Fruit fly (Drosophila melanogaster) whole organism, embryonic: ENCODE results near the gene CG6067.

Experiments used
- B-H1 ChIP-seq: fragments of 200-800 bp; sonication (Bioruptor generic); IDR thresholded peaks from 3 replicates; pipeline ENCODE4 v1.3.6; 2022; ENCODE audit warnings: missing biosample characterization, missing genetic modification characterization
- BEAF-32 ChIP-seq: fragments of 200-800 bp; sonication (Bioruptor generic); optimal IDR thresholded peaks from 3 replicates; lab custom pipeline; 2017; ENCODE audit warnings: missing biosample characterization, missing genetic modification characterization, mild to moderate bottlenecking, moderate library complexity, missing genetic modification reagents
- Blimp-1 ChIP-seq: fragments of 200-800 bp; sonication (Bioruptor generic); optimal IDR thresholded peaks from 3 replicates; lab custom pipeline; 2018; ENCODE audit warnings: missing biosample characterization, missing genetic modification characterization, mild to moderate bottlenecking, moderate library complexity, missing genetic modification reagents
- CG10147 ChIP-seq: fragments of 200-800 bp; sonication (Bioruptor generic); optimal IDR thresholded peaks from 2 replicates; lab custom pipeline; 2019; ENCODE audit warnings: missing biosample characterization, mild to moderate bottlenecking, missing genetic modification characterization, moderate library complexity
- CG10209 ChIP-seq: fragments of 200-800 bp; sonication (Bioruptor generic); optimal IDR thresholded peaks from 3 replicates; lab custom pipeline; 2017; ENCODE audit warnings: missing biosample characterization, mild to moderate bottlenecking, missing genetic modification characterization, missing genetic modification reagents
- CG10274 ChIP-seq: fragments of 200-800 bp; sonication (Bioruptor generic); optimal IDR thresholded peaks from 3 replicates; lab custom pipeline; 2017; ENCODE audit warnings: missing biosample characterization, mild to moderate bottlenecking, missing genetic modification characterization
- CG10366 ChIP-seq: fragments of 200-800 bp; sonication (Bioruptor generic); IDR thresholded peaks from 2 replicates; pipeline ENCODE4 v1.3.6; 2022; ENCODE audit warnings: missing biosample characterization, missing genetic modification characterization
- CG11085 ChIP-seq: fragments of 200-800 bp; sonication (Bioruptor generic); IDR thresholded peaks from 2 replicates; pipeline ENCODE4 v1.3.6; 2022; ENCODE audit warnings: missing biosample characterization, missing genetic modification characterization
- CG16815 ChIP-seq: fragments of 200-800 bp; sonication (Bioruptor generic); optimal IDR thresholded peaks from 3 replicates; lab custom pipeline; 2017; ENCODE audit warnings: missing biosample characterization, mild to moderate bottlenecking, missing genetic modification characterization
- CG17568 ChIP-seq: fragments of 200-800 bp; sonication (Bioruptor generic); optimal IDR thresholded peaks from 2 replicates; lab custom pipeline; 2018; ENCODE audit warnings: missing biosample characterization, mild to moderate bottlenecking, missing genetic modification characterization, moderate library complexity
- CG18262 ChIP-seq: fragments of 200-800 bp; optimal IDR thresholded peaks from 3 replicates; lab custom pipeline; 2019; ENCODE audit warnings: missing biosample characterization, mild to moderate bottlenecking, missing genetic modification characterization, moderate library complexity
- CG2712 ChIP-seq: fragments of 200-800 bp; optimal IDR thresholded peaks from 3 replicates; lab custom pipeline; 2019; ENCODE audit warnings: missing biosample characterization, mild to moderate bottlenecking, missing genetic modification characterization, moderate library complexity
- CG2875 ChIP-seq: fragments of 200-800 bp; sonication (Bioruptor generic); optimal IDR thresholded peaks from 2 replicates; lab custom pipeline; 2017; ENCODE audit warnings: missing biosample characterization, mild to moderate bottlenecking, missing genetic modification characterization, missing genetic modification reagents
- CG2889 ChIP-seq: fragments of 200-800 bp; sonication (Bioruptor generic); IDR thresholded peaks from 3 replicates; pipeline ENCODE4 v1.3.6; 2022; ENCODE audit warnings: missing biosample characterization, missing genetic modification characterization
- CG32767 ChIP-seq: fragments of 200-800 bp; sonication (Bioruptor generic); IDR thresholded peaks from 2 replicates; pipeline ENCODE4 v1.3.6; 2022; ENCODE audit warnings: missing biosample characterization, missing genetic modification characterization
- CG3847 ChIP-seq: fragments of 200-800 bp; sonication (Bioruptor generic); IDR thresholded peaks from 2 replicates; pipeline ENCODE4 v1.3.6; 2022; ENCODE audit warnings: missing biosample characterization, missing genetic modification characterization
- CG5245 ChIP-seq: fragments of 200-800 bp; sonication (Bioruptor generic); optimal IDR thresholded peaks from 3 replicates; lab custom pipeline; 2016; ENCODE audit warnings: missing biosample characterization, missing genetic modification characterization
- CG7963 ChIP-seq: fragments of 200-800 bp; sonication (Bioruptor generic); IDR thresholded peaks from 3 replicates; pipeline ENCODE4 v1.3.6; 2022; ENCODE audit warnings: missing biosample characterization, missing genetic modification characterization; ENCODE audit not compliant: partially characterized antibody
- CG8290 ChIP-seq, 3 experiments: fragments of 200-800 bp; sonication (Bioruptor generic); optimal IDR thresholded peaks; 2 replicates each; lab custom pipeline; 2016 to 2019; ENCODE audit warnings: missing biosample characterization in 3 of 3, missing genetic modification characterization in 3 of 3, mild to moderate bottlenecking in 2 of 3, moderate library complexity in 1 of 3
- CHES-1-like ChIP-seq: fragments of 200-800 bp; sonication (Bioruptor generic); optimal IDR thresholded peaks from 2 replicates; lab custom pipeline; 2016; ENCODE audit warnings: missing biosample characterization, missing genetic modification characterization
- Eip74EF ChIP-seq, 2 experiments: fragments of 200-800 bp in 1 of 2; fragments of >200 bp in 1 of 2; sonication (Bioruptor generic) in 1 of 2; optimal IDR thresholded peaks; 2 replicates each; lab custom pipeline; 2017 to 2019; ENCODE audit warnings: missing biosample characterization in 2 of 2, missing genetic modification characterization in 2 of 2, mild to moderate bottlenecking in 1 of 2, moderate library complexity in 1 of 2
- Elba2 ChIP-seq: fragments of 200-800 bp; sonication (Bioruptor generic); optimal IDR thresholded peaks from 3 replicates; lab custom pipeline; 2016; ENCODE audit warnings: missing biosample characterization, missing genetic modification characterization
- GATAe ChIP-seq: fragments of 200-800 bp; sonication (Bioruptor generic); conservative IDR thresholded peaks from 2 replicates; pipeline ENCODE4 v1.3.6; 2022; ENCODE audit warnings: missing biosample characterization, missing genetic modification characterization
- Med ChIP-seq: fragments of 200-800 bp; sonication (Bioruptor generic); peaks from one replicate; lab custom pipeline; 2016; ENCODE audit warnings: missing biosample characterization, missing genetic modification characterization, mild to moderate bottlenecking, inconsistent platforms, moderate library complexity
- Opbp ChIP-seq: fragments of 200-800 bp; sonication (Bioruptor generic); IDR thresholded peaks from 3 replicates; pipeline ENCODE4 v1.3.6; 2022; ENCODE audit warnings: missing biosample characterization, missing genetic modification characterization; ENCODE audit not compliant: partially characterized antibody
- Sox100B ChIP-seq: fragments of 200-800 bp; sonication (Bioruptor generic); optimal IDR thresholded peaks from 3 replicates; lab custom pipeline; 2018; ENCODE audit warnings: missing biosample characterization, mild to moderate bottlenecking, missing genetic modification characterization
- ap ChIP-seq: fragments of 200-800 bp; sonication (Bioruptor generic); IDR thresholded peaks from 2 replicates; pipeline ENCODE4 v1.3.6; 2022; ENCODE audit warnings: missing biosample characterization, missing genetic modification characterization
- bcd ChIP-seq: fragments of 200-800 bp; sonication (Bioruptor generic); optimal IDR thresholded peaks from 2 replicates; lab custom pipeline; 2017; ENCODE audit warnings: missing biosample characterization, mild to moderate bottlenecking, missing genetic modification characterization
- bsh ChIP-seq, 2 experiments: fragments of 200-800 bp; sonication (Bioruptor generic); optimal IDR thresholded peaks; 2 replicates each; lab custom pipeline; 2017 to 2018; ENCODE audit warnings: mild to moderate bottlenecking in 2 of 2, missing biosample characterization in 2 of 2, missing genetic modification characterization in 2 of 2, moderate library complexity in 1 of 2
- cad ChIP-seq: fragments of >200 bp; optimal IDR thresholded peaks from 2 replicates; lab custom pipeline; 2017; ENCODE audit warnings: missing biosample characterization, missing genetic modification characterization
- cg ChIP-seq: fragments of 200-800 bp; sonication (Bioruptor generic); optimal IDR thresholded peaks from 3 replicates; lab custom pipeline; 2019; ENCODE audit warnings: missing biosample characterization, mild to moderate bottlenecking, missing genetic modification characterization, moderate library complexity
- crc ChIP-seq: fragments of 200-800 bp; sonication (Bioruptor generic); optimal IDR thresholded peaks from 2 replicates; lab custom pipeline; 2016; ENCODE audit warnings: missing biosample characterization, missing genetic modification characterization
- dimm ChIP-seq: fragments of 200-800 bp; sonication (Bioruptor generic); IDR thresholded peaks from 2 replicates; pipeline ENCODE4 v1.3.6; 2022; ENCODE audit warnings: missing biosample characterization, missing genetic modification characterization
- dm ChIP-seq: fragments of 200-800 bp; sonication (Bioruptor generic); optimal IDR thresholded peaks from 3 replicates; lab custom pipeline; 2016; ENCODE audit warnings: missing biosample characterization, missing genetic modification characterization
- emc ChIP-seq: fragments of 200-800 bp; sonication (Bioruptor generic); optimal IDR thresholded peaks from 2 replicates; lab custom pipeline; 2016; ENCODE audit warnings: missing biosample characterization, missing genetic modification characterization
- gcm ChIP-seq: fragments of 200-800 bp; sonication (Bioruptor generic); optimal IDR thresholded peaks from 2 replicates; lab custom pipeline; 2019; ENCODE audit warnings: missing biosample characterization, mild to moderate bottlenecking, missing genetic modification characterization, moderate library complexity
- insv ChIP-seq, 2 experiments: fragments of 200-800 bp; sonication (Bioruptor generic); optimal IDR thresholded peaks; 3 replicates each; lab custom pipeline; 2016 to 2018; ENCODE audit warnings: missing biosample characterization in 2 of 2, missing genetic modification characterization in 2 of 2
- nerfin-1 ChIP-seq: fragments of 200-800 bp; sonication (Bioruptor generic); optimal IDR thresholded peaks from 3 replicates; lab custom pipeline; 2019; ENCODE audit warnings: missing biosample characterization, mild to moderate bottlenecking, missing genetic modification characterization, moderate library complexity
- otp ChIP-seq: fragments of 200-800 bp; sonication (Bioruptor generic); IDR thresholded peaks from 3 replicates; pipeline ENCODE4, ENCODE4 v1.3.6; 2022; ENCODE audit warnings: missing biosample characterization, missing genetic modification characterization
- pb ChIP-seq: fragments of 200-800 bp; sonication (Bioruptor generic); optimal IDR thresholded peaks from 3 replicates; lab custom pipeline; 2016; ENCODE audit warnings: missing biosample characterization, missing genetic modification characterization
- prd ChIP-seq, 3 experiments: fragments of >200 bp in 2 of 3; fragments of 200-800 bp in 1 of 3; sonication (Bioruptor generic) in 1 of 3; optimal IDR thresholded peaks in 2 of 3; IDR thresholded peaks in 1 of 3; 2 replicates in 2 of 3; 3 replicates in 1 of 3; pipeline versions ENCODE4 v1.3.6 to Lab custom; 2017 to 2022; ENCODE audit warnings: missing biosample characterization in 1 of 3, missing genetic modification characterization in 1 of 3
- pros ChIP-seq: fragments of 200-800 bp; sonication (Bioruptor generic); optimal IDR thresholded peaks from 3 replicates; lab custom pipeline; 2019; ENCODE audit warnings: missing biosample characterization, mild to moderate bottlenecking, missing genetic modification characterization, moderate library complexity
- pzg ChIP-seq: fragments of 200-800 bp; sonication (Bioruptor generic); optimal IDR thresholded peaks from 3 replicates; lab custom pipeline; 2018; ENCODE audit warnings: missing biosample characterization, mild to moderate bottlenecking, missing genetic modification characterization, moderate library complexity
- ranshi ChIP-seq: fragments of 200-800 bp; sonication (Bioruptor generic); IDR thresholded peaks from 2 replicates; pipeline ENCODE4 v1.3.6; 2022; ENCODE audit warnings: missing biosample characterization, missing genetic modification characterization
- stc ChIP-seq: fragments of 200-800 bp; sonication (Bioruptor generic); IDR thresholded peaks from 2 replicates; pipeline ENCODE4 v1.3.6; 2022; ENCODE audit warnings: missing biosample characterization, missing genetic modification characterization
- stwl ChIP-seq: fragments of 200-800 bp; sonication (Bioruptor generic); optimal IDR thresholded peaks from 3 replicates; lab custom pipeline; 2018; ENCODE audit warnings: missing biosample characterization, mild to moderate bottlenecking, missing genetic modification characterization, moderate library complexity
- twi ChIP-seq: fragments of 200-800 bp; optimal IDR thresholded peaks from 2 replicates; lab custom pipeline; 2019; ENCODE audit warnings: missing biosample characterization, mild to moderate bottlenecking, missing genetic modification characterization, moderate library complexity

The CG6067 gene

DNA sequence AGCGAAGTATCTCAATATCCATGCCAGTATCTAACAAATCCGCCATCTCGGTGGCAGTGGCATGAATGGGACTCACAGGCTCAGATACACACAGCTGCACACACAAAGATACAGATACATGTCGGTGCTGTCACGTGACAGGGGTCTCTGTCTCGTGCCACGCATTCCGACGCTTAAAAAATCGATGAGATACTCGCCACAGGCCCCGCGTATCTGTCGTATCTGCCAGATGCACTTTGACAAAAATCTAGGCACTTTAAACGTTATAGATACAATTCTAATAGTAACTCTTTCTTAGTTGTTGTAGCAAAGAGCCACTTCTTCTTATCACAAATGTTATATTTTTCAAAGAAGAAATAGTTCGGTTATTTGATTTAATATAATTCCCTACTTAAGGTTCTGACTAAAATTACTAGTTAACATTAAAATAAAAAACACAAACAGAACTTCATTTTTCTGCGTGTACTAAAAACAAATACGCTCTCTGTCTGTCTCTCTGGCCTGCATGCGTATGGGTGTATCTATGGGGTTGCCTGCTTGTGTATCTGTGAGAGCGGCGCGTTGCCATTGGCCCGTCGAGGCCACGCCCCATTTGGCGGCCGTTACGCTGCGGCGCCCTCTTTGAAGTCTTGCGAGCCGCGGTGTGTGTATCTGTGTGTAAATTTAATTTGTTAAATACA, 45.5 kb downstream of the CG6067 start, which contains the start of gene CG4766 (continued):
- TF ChIP-seq Eip74EF (GFP tag; optimal IDR thresholded peaks at IDR 0.05; lab: Kevin White, UChicago), result peak in 1 of 2 experiments; percentile 73
- TF ChIP-seq CG5245 (GFP tag; lab: Kevin White, UChicago), result peak; percentile 74
- TF ChIP-seq CG32767 (GFP tag; lab: Robert Waterston, UW), result peak; percentile 87
- peak; percentile 74 for TF ChIP-seq CG10147 (GFP tag; lab: Kevin White, UChicago)
- peak; percentile 84 for TF ChIP-seq Blimp-1
- no peak for TF ChIP-seq prd (optimal IDR thresholded peaks at IDR 0.05; lab: Kevin White, UChicago)
- TF ChIP-seq prd (GFP tag; IDR thresholded peaks at IDR 0.05; lab: Robert Waterston, UW), result peak; percentile 87
- TF ChIP-seq bsh (GFP tag; optimal IDR thresholded peaks at IDR 0.05; lab: Kevin White, UChicago), result peak; percentile 60 to 87
- peak; percentile 94 for TF ChIP-seq CG18262 (tag; lab: Kevin White, UChicago)
- peak; percentile 86 for TF ChIP-seq bcd
- peak; percentile 53 for TF ChIP-seq pb
- peak; percentile 76 for TF ChIP-seq stc (GFP tag; lab: Robert Waterston, UW)
- peak; percentile 89 for TF ChIP-seq Med
- TF ChIP-seq BEAF-32 (GFP tag; lab: Kevin White, UChicago), result peak; percentile 3
- TF ChIP-seq twi (tag; lab: Kevin White, UChicago), result peak; percentile 79
- peak; percentile 32; the same call in 1 of the 3 replicates for TF ChIP-seq B-H1 (GFP tag; lab: Robert Waterston, UW)
- peak; percentile 93 for TF ChIP-seq cg (GFP tag; lab: Kevin White, UChicago)
- peak; percentile 85 for TF ChIP-seq gcm
- TF ChIP-seq CG3847 (GFP tag; lab: Robert Waterston, UW), result peak; percentile 79
- TF ChIP-seq pros (GFP tag; lab: Kevin White, UChicago), result peak; percentile 30
- TF ChIP-seq CG10209 (GFP tag; lab: Kevin White, UChicago), result peak; percentile 87
- peak; percentile 68 for TF ChIP-seq dm (GFP tag; lab: Kevin White, UChicago)
- peak; percentile 95 for TF ChIP-seq CG2712 (tag; lab: Kevin White, UChicago)
- no peak for TF ChIP-seq emc
- TF ChIP-seq stwl (tag; lab: Kevin White, UChicago), result no peak
- TF ChIP-seq dimm (GFP tag; lab: Robert Waterston, UW), result peak; percentile 11; the same call in 1 of the 2 replicates
- peak; percentile 69 for TF ChIP-seq ap
- TF ChIP-seq Elba2 (GFP tag; lab: Kevin White, UChicago), result peak; percentile 28
- TF ChIP-seq CG11085 (GFP tag; lab: Robert Waterston, UW), result 0 out of 2 replicates have a peak, but pooled peaks have one; percentile 10
- peak; percentile 88 for TF ChIP-seq Sox100B (GFP tag; lab: Kevin White, UChicago)
- TF ChIP-seq CG10366 (GFP tag; lab: Robert Waterston, UW), result peak; percentile 75
- TF ChIP-seq ranshi (GFP tag; lab: Robert Waterston, UW), result peak; percentile 74
- TF ChIP-seq CG7963, result no peak
- peak; percentile 36 for TF ChIP-seq CG10274 (GFP tag; lab: Kevin White, UChicago)
- TF ChIP-seq GATAe (GFP tag; lab: Robert Waterston, UW), result no peak
- peak in 1 of 2 experiments; percentile 51 for TF ChIP-seq insv (GFP tag; optimal IDR thresholded peaks at IDR 0.05; lab: Kevin White, UChicago)
- TF ChIP-seq crc, result peak; percentile 81
- TF ChIP-seq CG16815, result peak; percentile 85
- no peak for TF ChIP-seq Opbp (GFP tag; lab: Robert Waterston, UW)
- peak; percentile 86 for TF ChIP-seq CHES-1-like (GFP tag; lab: Kevin White, UChicago)
- TF ChIP-seq otp, result peak; percentile 75
- peak; percentile 36 for TF ChIP-seq CG17568
- TF ChIP-seq nerfin-1, result peak; percentile 91
- no peak for TF ChIP-seq pzg
- TF ChIP-seq CG8290 (GFP tag; optimal IDR thresholded peaks at IDR 0.05; lab: Kevin White, UChicago), result peak; percentile 85
- peak; percentile 21 to 65 for TF ChIP-seq CG8290 (tag; optimal IDR thresholded peaks at IDR 0.05; lab: Kevin White, UChicago)
- no peak for TF ChIP-seq cad (GFP tag; lab: Kevin White, UChicago)
- peak; percentile 74 for TF ChIP-seq CG2875 (GFP tag; lab: Kevin White, UChicago)
- TF ChIP-seq CG2889 (GFP tag; lab: Robert Waterston, UW), result peak; percentile 55; the same call in 1 of the 3 replicates
